Worm (Caenorhabditis elegans) whole organism, young adult: ENCODE measurements around the gene daf-36.

ENCODE experiments used
- F57C9.4 ChIP-seq: sonication (generic microtip); optimal IDR thresholded peaks from 2 replicates; lab custom pipeline; 2017; ENCODE audit warnings: mild to moderate bottlenecking, missing genetic modification characterization, missing compliant biosample characterization
- Y67H2A.10 ChIP-seq: fragments of 200-800 bp; sonication (Bioruptor generic); conservative IDR thresholded peaks from 2 replicates; pipeline ENCODE4 v1.3.6; 2022; ENCODE audit warnings: missing genetic modification reagents, missing genetic modification characterization, missing compliant biosample characterization
- dox-1 ChIP-seq: fragments of 200-800 bp; sonication (Bioruptor generic); IDR thresholded peaks from 2 replicates; pipeline ENCODE4 v1.3.6; 2022; ENCODE audit warnings: missing genetic modification reagents, missing genetic modification characterization, missing compliant biosample characterization
- egl-44 ChIP-seq: fragments of 200-800 bp; sonication (Bioruptor generic); IDR thresholded peaks from 2 replicates; pipeline ENCODE4 v1.3.6; 2022; ENCODE audit warnings: missing genetic modification reagents, missing genetic modification characterization, missing compliant biosample characterization
- nfyb-1 ChIP-seq: fragments of 200-800 bp; sonication (Bioruptor generic); IDR thresholded peaks from 2 replicates; pipeline ENCODE4 v1.3.6; 2022; ENCODE audit warnings: missing genetic modification reagents, missing genetic modification characterization, missing compliant biosample characterization
- sptf-2 ChIP-seq: fragments of 200-800 bp; sonication (Bioruptor generic); optimal IDR thresholded peaks from 2 replicates; lab custom pipeline; 2018; ENCODE audit warnings: mild to moderate bottlenecking, missing genetic modification characterization, missing compliant biosample characterization
- unc-130 ChIP-seq: sonication (generic microtip); optimal IDR thresholded peaks from 2 replicates; lab custom pipeline; 2016; ENCODE audit warnings: missing genetic modification reagents, missing genetic modification characterization, missing compliant biosample characterization

ce11 chrV:10179235-10179634 lies 46.3 kb downstream of the daf-36 start, which contains the start of gene cul-5:
- TF ChIP-seq unc-130 (GFP tag; lab: Kevin White, UChicago) (no peak), sptf-2 (GFP tag; lab: Kevin White, UChicago) (no peak), nfyb-1 (GFP tag; lab: Robert Waterston, UW) (no peak), egl-44 (GFP tag; lab: Robert Waterston, UW) (no peak), Y67H2A.10 (GFP tag; lab: Robert Waterston, UW) (no peak), F57C9.4 (tag; lab: Kevin White, UChicago) (no peak), dox-1 (no peak)
